Fruit fly (Drosophila melanogaster): ENCODE data around the gene Acam.
A peak's percentile ranks its signal among the peaks of the same experiment; 100 is the strongest.

Gene Acam

dm6 chr3R:25854825-25855224, 43.1 kb downstream of the Acam start (continued):
- TF ChIP-seq tup (GFP tag; optimal IDR thresholded peaks at IDR 0.05) (no peak), TFAM (GFP tag; optimal IDR thresholded peaks at IDR 0.05) (no peak), NfI (GFP tag; optimal IDR thresholded peaks at IDR 0.05) (no peak), CG3407 (GFP tag; optimal IDR thresholded peaks at IDR 0.05) (no peak), Hand (GFP tag; optimal IDR thresholded peaks at IDR 0.05) (no peak), Myb (GFP tag; optimal IDR thresholded peaks at IDR 0.05) (no peak), hbn (GFP tag; IDR thresholded peaks at IDR 0.05; ENCODE audit: partially characterized antibody) (no peak), Nf-YB (GFP tag; optimal IDR thresholded peaks at IDR 0.05) (no peak), sr (GFP tag; IDR thresholded peaks at IDR 0.05) (no peak), psq (GFP tag; optimal IDR thresholded peaks at IDR 0.05) (no peak), CG13123 (GFP tag; optimal IDR thresholded peaks at IDR 0.05) (no peak), Hmr (GFP tag; optimal IDR thresholded peaks at IDR 0.05) (peak; percentile 51), oc (tag; optimal IDR thresholded peaks at IDR 0.05) (no peak), Neu2 (GFP tag; optimal IDR thresholded peaks at IDR 0.05; ENCODE audit: borderline replicate concordance) (no peak), CG7987 (GFP tag; optimal IDR thresholded peaks at IDR 0.05) (no peak), CG11093 (GFP tag; IDR thresholded peaks at IDR 0.05) (no peak), bbx (GFP tag; IDR thresholded peaks at IDR 0.05; ENCODE audit: partially characterized antibody) (no peak), CG11723 (GFP tag; optimal IDR thresholded peaks at IDR 0.05) (no peak), crc (GFP tag; optimal IDR thresholded peaks at IDR 0.05) (no peak), crol (GFP tag; IDR thresholded peaks at IDR 0.05) (no peak), CG17568 (GFP tag; optimal IDR thresholded peaks at IDR 0.05) (no peak), gem (tag; optimal IDR thresholded peaks at IDR 0.05) (peak; percentile 46), CG15269 (tag; optimal IDR thresholded peaks at IDR 0.05) (peak; percentile 28), Stat92E (GFP tag; optimal IDR thresholded peaks at IDR 0.05) (no peak), CG8944 (GFP tag; optimal IDR thresholded peaks at IDR 0.05) (no peak), Poxn (GFP tag; IDR thresholded peaks at IDR 0.05) (no peak), CG12744 (GFP tag; optimal IDR thresholded peaks at IDR 0.05) (no peak), Dek (tag; optimal IDR thresholded peaks at IDR 0.05) (no peak), CG10979 (tag; optimal IDR thresholded peaks at IDR 0.05) (no peak), CG17802 (tag; optimal IDR thresholded peaks at IDR 0.05) (no peak), Vsx1 (GFP tag; optimal IDR thresholded peaks at IDR 0.05) (no peak), D19B (GFP tag; optimal IDR thresholded peaks at IDR 0.05) (no peak), exex (tag; optimal IDR thresholded peaks at IDR 0.05) (no peak), slbo (GFP tag; IDR thresholded peaks at IDR 0.05) (peak; percentile 49; the same call in 1 of the 2 replicates), esg (GFP tag; conservative IDR thresholded peaks at IDR 0.05) (no peak), Dip2 (GFP tag; IDR thresholded peaks at IDR 0.05) (no peak), dan (GFP tag; IDR thresholded peaks at IDR 0.05) (no peak), H15 (GFP tag; IDR thresholded peaks at IDR 0.05) (no peak), Hey (tag; optimal IDR thresholded peaks at IDR 0.05) (no peak), tio (GFP tag; optimal IDR thresholded peaks at IDR 0.05) (no peak), CG10959 (GFP tag; IDR thresholded peaks at IDR 0.05) (no peak), Nf-YA (GFP tag; IDR thresholded peaks at IDR 0.05) (no peak), CG7786 (GFP tag; optimal IDR thresholded peaks at IDR 0.05) (no peak), Atf3 (GFP tag; optimal IDR thresholded peaks at IDR 0.05) (no peak), da (GFP tag; optimal IDR thresholded peaks at IDR 0.05) (no peak), CG3065 (GFP tag; optimal IDR thresholded peaks at IDR 0.05) (no peak), Spps (tag; optimal IDR thresholded peaks at IDR 0.05) (no peak), CG3838 (GFP tag; optimal IDR thresholded peaks at IDR 0.05) (no peak), CG5180 (GFP tag; optimal IDR thresholded peaks at IDR 0.05) (no peak), sima (GFP tag; optimal IDR thresholded peaks at IDR 0.05) (no peak), CG10366 (GFP tag; IDR thresholded peaks at IDR 0.05) (no peak), pb (GFP tag; optimal IDR thresholded peaks at IDR 0.05) (no peak)

Data from whole organism, embryonic.